Worm (Caenorhabditis elegans): ENCODE measurements around the gene pgp-6.

ce11 chrX:10910716-10911115 is 33.5 kb upstream of the pgp-6 start, which contains the start of gene F47B10.8:
- TF ChIP-seq ztf-7 (tag; optimal IDR thresholded peaks at IDR 0.05) (no peak), nhr-10 (tag; optimal IDR thresholded peaks at IDR 0.05) (no peak), fos-1 (tag; optimal IDR thresholded peaks at IDR 0.05) (no peak), ama-1 (optimal IDR thresholded peaks at IDR 0.05) (no peak), aly-2 (tag; optimal IDR thresholded peaks at IDR 0.05) (no peak), skn-1 (tag; optimal IDR thresholded peaks at IDR 0.05) (no peak)
